Fruit fly (Drosophila melanogaster): ENCODE measurements around the gene hwt.

Gene hwt

dm6 chrX:12567663-12568062 is 589 bp downstream of the hwt start (continued):
- TF ChIP-seq toy (GFP tag; IDR thresholded peaks at IDR 0.05) (peak; percentile 68; the same call in 1 of the 2 replicates), wek (GFP tag; optimal IDR thresholded peaks at IDR 0.05) (no peak), rib (GFP tag; IDR thresholded peaks at IDR 0.05) (peak; percentile 61), CG15479 (GFP tag; optimal IDR thresholded peaks at IDR 0.05) (no peak), Antp (GFP tag; optimal IDR thresholded peaks at IDR 0.05) (no peak), ems (GFP tag; optimal IDR thresholded peaks at IDR 0.05) (peak; percentile 28), bowl (GFP tag; IDR thresholded peaks at IDR 0.05) (no peak), CG1529 (GFP tag; optimal IDR thresholded peaks at IDR 0.05) (peak; percentile 36), Dek (tag; optimal IDR thresholded peaks at IDR 0.05) (peak; percentile 90), schlank (tag; optimal IDR thresholded peaks at IDR 0.05) (peak; percentile 58), CG13775 (GFP tag; optimal IDR thresholded peaks at IDR 0.05) (peak; percentile 60), E2f2 (GFP tag; IDR thresholded peaks at IDR 0.05) (peak; percentile 58), CG15696 (tag; optimal IDR thresholded peaks at IDR 0.05) (peak; percentile 46), CG16815 (GFP tag; optimal IDR thresholded peaks at IDR 0.05) (peak; percentile 25), CG7839 (tag; optimal IDR thresholded peaks at IDR 0.05) (peak; percentile 88), dysf (GFP tag; IDR thresholded peaks at IDR 0.05) (peak; percentile 87), Asciz (GFP tag; optimal IDR thresholded peaks at IDR 0.05) (peak; percentile 66), CG12299 (tag; optimal IDR thresholded peaks at IDR 0.05) (peak; percentile 89), nom (GFP tag; optimal IDR thresholded peaks at IDR 0.05) (peak; percentile 37), Lhr (GFP tag; optimal IDR thresholded peaks at IDR 0.05) (no peak), CG11695 (GFP tag; IDR thresholded peaks at IDR 0.05) (peak; percentile 81), Adf1 (GFP tag; IDR thresholded peaks at IDR 0.05) (peak; percentile 63), al (GFP tag; IDR thresholded peaks at IDR 0.05) (peak; percentile 64; the same call in 1 of the 2 replicates), salm (tag; optimal IDR thresholded peaks at IDR 0.05) (peak; percentile 71), CG6854 (GFP tag; optimal IDR thresholded peaks at IDR 0.05) (peak; percentile 83), CG17361 (GFP tag; IDR thresholded peaks at IDR 0.05) (peak; percentile 72), CG7357 (GFP tag; IDR thresholded peaks at IDR 0.05) (no peak; the same call in 2 of the 3 replicates), pum (GFP tag; optimal IDR thresholded peaks at IDR 0.05) (no peak), ranshi (GFP tag; IDR thresholded peaks at IDR 0.05) (peak; percentile 80), ind (GFP tag; optimal IDR thresholded peaks at IDR 0.05) (peak; percentile 63), tgo (GFP tag; IDR thresholded peaks at IDR 0.05) (peak; percentile 77), CG11696 (GFP tag; IDR thresholded peaks at IDR 0.05) (0 out of 2 replicates have a peak, but pooled peaks have one; percentile 38), Jarid2 (GFP tag; optimal IDR thresholded peaks at IDR 0.05) (peak; percentile 14), CG9797 (GFP tag; optimal IDR thresholded peaks at IDR 0.05) (no peak), HLHmδ (GFP tag; optimal IDR thresholded peaks at IDR 0.05) (no peak), CG2875 (GFP tag; optimal IDR thresholded peaks at IDR 0.05) (peak; percentile 41), sima (GFP tag; optimal IDR thresholded peaks at IDR 0.05) (no peak), CG1233 (GFP tag; optimal IDR thresholded peaks at IDR 0.05) (peak; percentile 74), da (GFP tag; optimal IDR thresholded peaks at IDR 0.05) (no peak), CG31388 (GFP tag; optimal IDR thresholded peaks at IDR 0.05) (no peak), kay (GFP tag; optimal IDR thresholded peaks at IDR 0.05) (no peak), CG3726 (GFP tag; IDR thresholded peaks at IDR 0.05) (0 out of 3 replicates have a peak, but pooled peaks have one; percentile 45), CG16813 (GFP tag; IDR thresholded peaks at IDR 0.05; ENCODE audit: partially characterized antibody) (no peak), sug (tag; optimal IDR thresholded peaks at IDR 0.05) (peak; percentile 85), CG6175 (GFP tag; IDR thresholded peaks at IDR 0.05) (0 out of 3 replicates have a peak, but pooled peaks have one; percentile 19), CG32772 (GFP tag; IDR thresholded peaks at IDR 0.05) (peak; percentile 67), CG11504 (tag; optimal IDR thresholded peaks at IDR 0.05) (peak; percentile 87), CG14860 (GFP tag; IDR thresholded peaks at IDR 0.05; ENCODE audit: partially characterized antibody) (no peak), ERR (GFP tag; optimal IDR thresholded peaks at IDR 0.05) (no peak), vvl (GFP tag; IDR thresholded peaks at IDR 0.05) (peak; percentile 87), danr (GFP tag; IDR thresholded peaks at IDR 0.05) (peak; percentile 23; the same call in 1 of the 2 replicates)
